In genomic region chrX:5941824-5942223, dm6 we compare ENCODE assay signal across 1 fruit fly cellular context.
A peak's percentile ranks its signal among the peaks of the same experiment; 100 is the strongest.
TF ChIP-seq lines count a peak whose summit lies in the region.

No protein-coding gene starts in this region.

TF ChIP-seq in whole organism, embryonic, 481 proteins besides CTCF, POLR2A, EP300 and RAD21 (continued from another document):
- TF ChIP-seq CG17385 (GFP tag; optimal IDR thresholded peaks at IDR 0.05; lab: Kevin White, UChicago) = no peak
- TF ChIP-seq tna (GFP tag; IDR thresholded peaks at IDR 0.05; lab: Robert Waterston, UW; ENCODE audit: partially characterized antibody) = peak; percentile 34; the same call in 1 of the 2 replicates
- peak; percentile 70 for TF ChIP-seq Scr (GFP tag; IDR thresholded peaks at IDR 0.05; lab: Robert Waterston, UW; ENCODE audit: partially characterized antibody)
- TF ChIP-seq Rx (GFP tag; IDR thresholded peaks at IDR 0.05; lab: Robert Waterston, UW) = no peak
- TF ChIP-seq bbx (GFP tag; IDR thresholded peaks at IDR 0.05; lab: Robert Waterston, UW; ENCODE audit: partially characterized antibody) = peak; percentile 76
- peak; percentile 75; the same call in 3 of the 4 replicates for TF ChIP-seq Dll (GFP tag; IDR thresholded peaks at IDR 0.05; lab: Robert Waterston, UW; ENCODE audit: partially characterized antibody)
- TF ChIP-seq CG10267 (tag; optimal IDR thresholded peaks at IDR 0.05; lab: Kevin White, UChicago) = no peak
- peak; percentile 25 for TF ChIP-seq CG2116 (GFP tag; optimal IDR thresholded peaks at IDR 0.05; lab: Kevin White, UChicago)
- TF ChIP-seq Sry-δ (GFP tag; optimal IDR thresholded peaks at IDR 0.05; lab: Kevin White, UChicago) = peak; percentile 54
- TF ChIP-seq eyg (GFP tag; optimal IDR thresholded peaks at IDR 0.05; lab: Kevin White, UChicago) = no peak
- TF ChIP-seq BEAF-32 (GFP tag; optimal IDR thresholded peaks at IDR 0.05; lab: Kevin White, UChicago) = peak; percentile 65
- peak; percentile 69 for TF ChIP-seq Dp (GFP tag; optimal IDR thresholded peaks at IDR 0.05; lab: Kevin White, UChicago)
- TF ChIP-seq CG34224 (GFP tag; IDR thresholded peaks at IDR 0.05; lab: Robert Waterston, UW; ENCODE audit: partially characterized antibody) = peak; percentile 65
- no peak for TF ChIP-seq CG6854 (GFP tag; optimal IDR thresholded peaks at IDR 0.05; lab: Kevin White, UChicago)
- no peak for TF ChIP-seq prd (optimal IDR thresholded peaks at IDR 0.05; lab: Kevin White, UChicago)
- no peak for TF ChIP-seq prd (GFP tag; IDR thresholded peaks at IDR 0.05; lab: Robert Waterston, UW)
- no peak for TF ChIP-seq MTF-1 (GFP tag; optimal IDR thresholded peaks at IDR 0.05; lab: Kevin White, UChicago; ENCODE audit: borderline replicate concordance)
- TF ChIP-seq CG30020 (tag; optimal IDR thresholded peaks at IDR 0.05; lab: Kevin White, UChicago) = no peak
- no peak for TF ChIP-seq Oaz (GFP tag; IDR thresholded peaks at IDR 0.05; lab: Robert Waterston, UW)
- no peak for TF ChIP-seq CG11696 (GFP tag; IDR thresholded peaks at IDR 0.05; lab: Robert Waterston, UW)
- TF ChIP-seq lbe (GFP tag; optimal IDR thresholded peaks at IDR 0.05; lab: Kevin White, UChicago) = peak; percentile 4
- TF ChIP-seq CG16813 (GFP tag; IDR thresholded peaks at IDR 0.05; lab: Robert Waterston, UW; ENCODE audit: partially characterized antibody) = peak; percentile 63
- peak; percentile 62 for TF ChIP-seq ato (GFP tag; IDR thresholded peaks at IDR 0.05; lab: Robert Waterston, UW; ENCODE audit: partially characterized antibody)
- peak; percentile 41; the same call in 1 of the 2 replicates for TF ChIP-seq inv (GFP tag; IDR thresholded peaks at IDR 0.05; lab: Robert Waterston, UW; ENCODE audit: partially characterized antibody)
- TF ChIP-seq Dref (GFP tag; IDR thresholded peaks at IDR 0.05; lab: Robert Waterston, UW) = peak; percentile 75
- TF ChIP-seq zen2 (GFP tag; IDR thresholded peaks at IDR 0.05; lab: Robert Waterston, UW; ENCODE audit: partially characterized antibody) = peak; percentile 50; the same call in 1 of the 3 replicates
- TF ChIP-seq p53 (GFP tag; optimal IDR thresholded peaks at IDR 0.05; lab: Kevin White, UChicago) = no peak
- TF ChIP-seq Ptx1 (GFP tag; IDR thresholded peaks at IDR 0.05; lab: Robert Waterston, UW) = no peak
- TF ChIP-seq CG13287 (GFP tag; IDR thresholded peaks at IDR 0.05; lab: Robert Waterston, UW; ENCODE audit: partially characterized antibody) = peak; percentile 75
- TF ChIP-seq CG15514 (GFP tag; optimal IDR thresholded peaks at IDR 0.05; lab: Kevin White, UChicago) = peak; percentile 1
- peak; percentile 71; the same call in 2 of the 3 replicates for TF ChIP-seq CG6791 (GFP tag; IDR thresholded peaks at IDR 0.05; lab: Robert Waterston, UW; ENCODE audit: partially characterized antibody)
- TF ChIP-seq Mad (GFP tag; optimal IDR thresholded peaks at IDR 0.05; lab: Kevin White, UChicago) = no peak
- peak; percentile 68 for TF ChIP-seq unc-4 (GFP tag; IDR thresholded peaks at IDR 0.05; lab: Robert Waterston, UW; ENCODE audit: partially characterized antibody)
